Fruit fly (Drosophila melanogaster): ENCODE data around the gene CenG1A.

CenG1A gene

dm6 chr2L:13829540-13829939 is 5.8 kb upstream of the CenG1A start, which contains the start of the genes Arpc1 and Orc5 (continued):
- TF ChIP-seq ken (GFP tag; IDR thresholded peaks at IDR 0.05) (no peak), CG3281 (GFP tag; optimal IDR thresholded peaks at IDR 0.05) (no peak), Hsf (GFP tag; optimal IDR thresholded peaks at IDR 0.05) (no peak), CG3995 (GFP tag; optimal IDR thresholded peaks at IDR 0.05) (peak; percentile 11), CG14667 (GFP tag; IDR thresholded peaks at IDR 0.05) (no peak), CG11085 (GFP tag; IDR thresholded peaks at IDR 0.05) (no peak), CG9876 (GFP tag; optimal IDR thresholded peaks at IDR 0.05) (no peak), Fer3 (tag; optimal IDR thresholded peaks at IDR 0.05) (no peak), CG5245 (GFP tag; optimal IDR thresholded peaks at IDR 0.05) (no peak), CG14965 (GFP tag; optimal IDR thresholded peaks at IDR 0.05; ENCODE audit: borderline replicate concordance) (no peak), gsb-n (tag; optimal IDR thresholded peaks at IDR 0.05) (no peak), NC2α (GFP tag; optimal IDR thresholded peaks at IDR 0.05) (no peak), peb (GFP tag; IDR thresholded peaks at IDR 0.05) (no peak), Hr51 (GFP tag; optimal IDR thresholded peaks at IDR 0.05) (no peak), CG8924 (tag; optimal IDR thresholded peaks at IDR 0.05) (peak; percentile 1), CG13123 (GFP tag; optimal IDR thresholded peaks at IDR 0.05) (no peak), GATAe (GFP tag; conservative IDR thresholded peaks at IDR 0.05) (no peak), Opbp (GFP tag; IDR thresholded peaks at IDR 0.05; ENCODE audit: partially characterized antibody) (peak; percentile 89), psq (GFP tag; optimal IDR thresholded peaks at IDR 0.05) (no peak), Elba2 (GFP tag; optimal IDR thresholded peaks at IDR 0.05) (no peak), chif (GFP tag; optimal IDR thresholded peaks at IDR 0.05) (no peak), CG1602 (GFP tag; optimal IDR thresholded peaks at IDR 0.05) (no peak), CG4328 (GFP tag; optimal IDR thresholded peaks at IDR 0.05) (no peak), CG3163 (GFP tag; optimal IDR thresholded peaks at IDR 0.05) (no peak), CG6175 (GFP tag; IDR thresholded peaks at IDR 0.05) (no peak), Hmx (GFP tag; optimal IDR thresholded peaks at IDR 0.05) (no peak), ems (GFP tag; optimal IDR thresholded peaks at IDR 0.05) (no peak), ATbp (GFP tag; optimal IDR thresholded peaks at IDR 0.05) (no peak), lbe (GFP tag; optimal IDR thresholded peaks at IDR 0.05) (no peak), CG9932 (GFP tag; IDR thresholded peaks at IDR 0.05) (no peak), disco-r (GFP tag; optimal IDR thresholded peaks at IDR 0.05) (no peak), CG13424 (tag; optimal IDR thresholded peaks at IDR 0.05) (no peak), CG8089 (GFP tag; optimal IDR thresholded peaks at IDR 0.05) (no peak), ci (GFP tag; IDR thresholded peaks at IDR 0.05) (no peak), Eip74EF (GFP tag; optimal IDR thresholded peaks at IDR 0.05) (no peak), danr (GFP tag; IDR thresholded peaks at IDR 0.05) (no peak), CG10274 (GFP tag; optimal IDR thresholded peaks at IDR 0.05) (no peak), Aef1 (GFP tag; IDR thresholded peaks at IDR 0.05) (no peak), usp (GFP tag; optimal IDR thresholded peaks at IDR 0.05) (no peak), nmo (GFP tag; optimal IDR thresholded peaks at IDR 0.05) (peak; percentile 52), CG8281 (tag; optimal IDR thresholded peaks at IDR 0.05) (no peak), yki (optimal IDR thresholded peaks at IDR 0.05) (no peak), zen (tag; optimal IDR thresholded peaks at IDR 0.05) (peak; percentile 40), dimm (GFP tag; IDR thresholded peaks at IDR 0.05) (no peak), bcd (GFP tag; optimal IDR thresholded peaks at IDR 0.05) (no peak), Sin3A (optimal IDR thresholded peaks at IDR 0.05) (peak; percentile 58), kay (GFP tag; optimal IDR thresholded peaks at IDR 0.05) (peak; percentile 78), NC2β (GFP tag; optimal IDR thresholded peaks at IDR 0.05) (no peak), gcm2 (GFP tag; optimal IDR thresholded peaks at IDR 0.05) (no peak), unpg (GFP tag; optimal IDR thresholded peaks at IDR 0.05) (no peak), sc (optimal IDR thresholded peaks at IDR 0.05) (no peak), sc (GFP tag; optimal IDR thresholded peaks at IDR 0.05) (no peak), YL-1 (GFP tag; optimal IDR thresholded peaks at IDR 0.05) (peak; percentile 82)

Data from whole organism, embryonic.